Worm (Caenorhabditis elegans) whole organism, L1 larva: Measurements from ENCODE around the gene esyt-2.
A peak's percentile ranks its signal among the peaks of the same experiment; 100 is the strongest.

Experiments used
- C34B4.2 ChIP-seq: sonication (generic microtip); optimal IDR thresholded peaks from 2 replicates; lab custom pipeline; 2017; ENCODE audit warnings: mild to moderate bottlenecking, missing genetic modification characterization, missing compliant biosample characterization
- Y116A8C.19 ChIP-seq: sonication (generic microtip); optimal IDR thresholded peaks from 2 replicates; lab custom pipeline; 2016; ENCODE audit warnings: missing compliant biosample characterization, missing genetic modification characterization, borderline replicate concordance
- alr-1 ChIP-seq: fragments of 200-800 bp; sonication (Bioruptor generic); optimal IDR thresholded peaks from 2 replicates; lab custom pipeline; 2018; ENCODE audit warnings: borderline replicate concordance, mild to moderate bottlenecking, missing genetic modification characterization, missing compliant biosample characterization
- aly-2 ChIP-seq: fragments of 150-350 bp; optimal IDR thresholded peaks from 2 replicates; lab custom pipeline; 2014; ENCODE audit warnings: missing biosample characterization, missing genetic modification characterization
- ama-1 ChIP-seq: fragments of 150-350 bp; optimal IDR thresholded peaks from 2 replicates; lab custom pipeline; 2014
- blmp-1 ChIP-seq: fragments of 150-350 bp; optimal IDR thresholded peaks from 2 replicates; lab custom pipeline; 2014; ENCODE audit warnings: missing biosample characterization, missing genetic modification characterization
- ceh-63 ChIP-seq: fragments of 200-800 bp; sonication (Bioruptor generic); optimal IDR thresholded peaks from 2 replicates; lab custom pipeline; 2018; ENCODE audit warnings: mild to moderate bottlenecking, missing genetic modification characterization, missing compliant biosample characterization
- ceh-8 ChIP-seq: fragments of 200-800 bp; sonication (Bioruptor generic); optimal IDR thresholded peaks from 2 replicates; lab custom pipeline; 2018; ENCODE audit warnings: mild to moderate bottlenecking, missing genetic modification characterization, moderate library complexity, missing compliant biosample characterization
- ceh-88 ChIP-seq: fragments of 200-800 bp; sonication (Bioruptor generic); IDR thresholded peaks from 2 replicates; pipeline ENCODE4 v1.3.6; 2022; ENCODE audit warnings: missing genetic modification characterization, missing compliant biosample characterization
- ceh-90 ChIP-seq: sonication (generic microtip); optimal IDR thresholded peaks from 2 replicates; lab custom pipeline; 2016; ENCODE audit warnings: missing genetic modification characterization, missing compliant biosample characterization
- ces-1 ChIP-seq: fragments of 150-350 bp; optimal IDR thresholded peaks from 2 replicates; lab custom pipeline; 2014; ENCODE audit warnings: missing biosample characterization, missing genetic modification reagents, missing genetic modification characterization
- dsc-1 ChIP-seq: sonication (generic microtip); optimal IDR thresholded peaks from 2 replicates; lab custom pipeline; 2016; ENCODE audit warnings: mild to moderate bottlenecking, missing genetic modification characterization, missing compliant biosample characterization
- egl-13 ChIP-seq: sonication (generic microtip); optimal IDR thresholded peaks from 2 replicates; lab custom pipeline; 2016; ENCODE audit warnings: missing genotype, missing genetic modification reagents, missing genetic modification characterization, missing compliant biosample characterization
- egl-27 ChIP-seq, 2 experiments: fragments of 150-350 bp in 1 of 2; sonication (generic microtip); optimal IDR thresholded peaks; 3 replicates each; lab custom pipeline; 2017 to 2018; ENCODE audit warnings: missing biosample characterization in 2 of 2, missing genetic modification characterization in 2 of 2, missing genetic modification reagents in 2 of 2
- elt-2 ChIP-seq: sonication (generic microtip); optimal IDR thresholded peaks from 2 replicates; lab custom pipeline; 2016; ENCODE audit warnings: missing genetic modification characterization, mild to moderate bottlenecking, inconsistent platforms, missing compliant biosample characterization, missing genetic modification reagents
- elt-3 ChIP-seq, 6 experiments: fragments of 150-350 bp in 1 of 6; sonication (generic microtip); optimal IDR thresholded peaks; 2 replicates each; lab custom pipeline; 2017 to 2018; ENCODE audit warnings: missing biosample characterization in 6 of 6, missing genetic modification characterization in 6 of 6, inconsistent platforms in 1 of 6
- ets-5 ChIP-seq: fragments of 200-800 bp; sonication (Bioruptor generic); IDR thresholded peaks from 2 replicates; pipeline ENCODE4 v1.3.6; 2022; ENCODE audit warnings: missing genetic modification characterization, missing compliant biosample characterization
- fkh-8 ChIP-seq: sonication (generic microtip); optimal IDR thresholded peaks from 2 replicates; lab custom pipeline; 2016; ENCODE audit warnings: mild to moderate bottlenecking, missing genetic modification characterization, missing compliant biosample characterization
- hlh-4 ChIP-seq: sonication (generic microtip); optimal IDR thresholded peaks from 2 replicates; lab custom pipeline; 2016; ENCODE audit warnings: mild to moderate bottlenecking, missing genetic modification characterization, missing compliant biosample characterization
- hpl-2 ChIP-seq: fragments of 150-350 bp; optimal IDR thresholded peaks from 2 replicates; lab custom pipeline; 2014; ENCODE audit warnings: missing biosample characterization, missing genetic modification reagents, missing genetic modification characterization
- irx-1 ChIP-seq: sonication (generic microtip); optimal IDR thresholded peaks from 2 replicates; lab custom pipeline; 2016; ENCODE audit warnings: missing genetic modification characterization, missing compliant biosample characterization
- lin-14 ChIP-seq: fragments of 200-800 bp; sonication (Bioruptor generic); optimal IDR thresholded peaks from 2 replicates; lab custom pipeline; 2018; ENCODE audit warnings: mild to moderate bottlenecking, missing genetic modification characterization, moderate library complexity, missing compliant biosample characterization
- lin-35 ChIP-seq, 2 experiments: fragments of 150-350 bp; optimal IDR thresholded peaks; 2 replicates each; lab custom pipeline; 2014; ENCODE audit warnings: missing biosample characterization in 2 of 2, missing genetic modification characterization in 2 of 2, missing genetic modification reagents in 2 of 2
- lir-3 ChIP-seq: sonication (generic microtip); optimal IDR thresholded peaks from 2 replicates; lab custom pipeline; 2016; ENCODE audit warnings: mild to moderate bottlenecking, missing genetic modification characterization, moderate library complexity, missing compliant biosample characterization; ENCODE audit not compliant: poor library complexity
- lsy-2 ChIP-seq, 2 experiments: fragments of 150-350 bp; optimal IDR thresholded peaks; 2 replicates each; lab custom pipeline; 2014; ENCODE audit warnings: missing biosample characterization in 2 of 2, missing genetic modification characterization in 2 of 2
- mab-9 ChIP-seq: fragments of 200-800 bp; sonication (Bioruptor generic); IDR thresholded peaks from 2 replicates; pipeline ENCODE4 v1.3.6; 2022; ENCODE audit warnings: missing genetic modification reagents, missing genetic modification characterization, missing compliant biosample characterization
- nhr-12 ChIP-seq: sonication (generic microtip); optimal IDR thresholded peaks from 2 replicates; lab custom pipeline; 2017; ENCODE audit warnings: missing biosample characterization, missing genetic modification characterization
- nhr-19 ChIP-seq: fragments of 200-800 bp; sonication (Bioruptor generic); conservative IDR thresholded peaks from 2 replicates; pipeline ENCODE4 v1.3.6; 2022; ENCODE audit warnings: missing genetic modification characterization, missing compliant biosample characterization
- nhr-28 ChIP-seq: fragments of 150-350 bp; optimal IDR thresholded peaks from 2 replicates; lab custom pipeline; 2014; ENCODE audit warnings: missing biosample characterization, missing genetic modification characterization
- nhr-84 ChIP-seq: sonication (generic microtip); optimal IDR thresholded peaks from 2 replicates; lab custom pipeline; 2017; ENCODE audit warnings: missing biosample characterization, missing genetic modification characterization
- nhr-85 ChIP-seq: sonication (generic microtip); peaks from one replicate; lab custom pipeline; 2016; ENCODE audit warnings: missing genetic modification characterization, inconsistent platforms, missing compliant biosample characterization
- pag-3 ChIP-seq: sonication (generic microtip); optimal IDR thresholded peaks from 2 replicates; lab custom pipeline; 2017; ENCODE audit warnings: missing genetic modification characterization, mild to moderate bottlenecking, missing compliant biosample characterization, antibody characterized with exemption, borderline replicate concordance; ENCODE audit not compliant: insufficient read depth
- rnt-1 ChIP-seq: sonication (generic microtip); optimal IDR thresholded peaks from 2 replicates; lab custom pipeline; 2016; ENCODE audit warnings: mild to moderate bottlenecking, missing genetic modification characterization, moderate library complexity, missing compliant biosample characterization
- snpc-4 ChIP-seq: fragments of 150-350 bp; optimal IDR thresholded peaks from 2 replicates; lab custom pipeline; 2014; ENCODE audit warnings: missing biosample characterization, missing genetic modification characterization
- snu-23 ChIP-seq: sonication (generic microtip); optimal IDR thresholded peaks from 2 replicates; lab custom pipeline; 2016; ENCODE audit warnings: missing genetic modification characterization, missing compliant biosample characterization
- sptf-1 ChIP-seq: fragments of 150-350 bp; optimal IDR thresholded peaks from 2 replicates; lab custom pipeline; 2014; ENCODE audit warnings: missing biosample characterization, missing genetic modification characterization
- sup-37 ChIP-seq: fragments of 200-800 bp; sonication (Bioruptor generic); optimal IDR thresholded peaks from 2 replicates; lab custom pipeline; 2018; ENCODE audit warnings: mild to moderate bottlenecking, missing genetic modification characterization, missing compliant biosample characterization
- unc-130 ChIP-seq: fragments of 150-350 bp; optimal IDR thresholded peaks from 2 replicates; lab custom pipeline; 2017; ENCODE audit warnings: missing biosample characterization, missing genetic modification characterization, inconsistent platforms
- unc-30 ChIP-seq: sonication (generic microtip); optimal IDR thresholded peaks from 2 replicates; lab custom pipeline; 2017; ENCODE audit warnings: missing biosample characterization, missing genetic modification characterization
- vab-15 ChIP-seq: sonication (generic microtip); optimal IDR thresholded peaks from 2 replicates; lab custom pipeline; 2017; ENCODE audit warnings: missing genotype, mild to moderate bottlenecking, missing genetic modification characterization, missing compliant biosample characterization
- xbp-1 ChIP-seq: sonication (generic microtip); optimal IDR thresholded peaks from 2 replicates; lab custom pipeline; 2016; ENCODE audit warnings: missing genetic modification characterization, missing compliant biosample characterization
- zag-1 ChIP-seq: fragments of 150-350 bp; optimal IDR thresholded peaks from 2 replicates; lab custom pipeline; 2014; ENCODE audit warnings: missing biosample characterization, missing genetic modification characterization
- ztf-11 ChIP-seq, 2 experiments: sonication (generic microtip); optimal IDR thresholded peaks; 2 replicates each; lab custom pipeline; 2016 to 2017; ENCODE audit warnings: missing genetic modification characterization in 2 of 2, missing biosample characterization in 1 of 2, missing compliant biosample characterization in 1 of 2

Gene esyt-2

ce11 chrIII:6210215-6210822 is 20.5 kb downstream of the esyt-2 start:
- TF ChIP-seq ceh-63 = no peak
- peak; percentile 46 for TF ChIP-seq snpc-4

- TF ChIP-seq egl-27 (tag; optimal IDR thresholded peaks at IDR 0.05; lab: Kevin White, UChicago) = no peak
These were observed 21.8 kb downstream of the esyt-2 start, which contains the start of gene C23G10.1 for ce11 chrIII:6208984-6209383. Gene C23G10.1 (plus strand): TSS chrIII:6209284.

- TF ChIP-seq nhr-12 (no peak), snpc-4 (no peak), elt-3 (tag; optimal IDR thresholded peaks at IDR 0.05; lab: Kevin White, UChicago) (peak in 1 of 6 experiments; percentile 58), ceh-90 (tag; lab: Kevin White, UChicago) (no peak), lsy-2 (tag; optimal IDR thresholded peaks at IDR 0.05; lab: Kevin White, UChicago) (peak in 1 of 2 experiments; percentile 36), blmp-1 (tag; lab: Kevin White, UChicago) (peak; percentile 14), elt-2 (tag; lab: Kevin White, UChicago) (no peak)
These were observed 22.9 kb downstream of the esyt-2 start, which contains the start of gene C23G10.2 for ce11 chrIII:6207881-6208280. Gene C23G10.2 (plus strand): TSS chrIII:6208064.

ce11 chrIII:6207046-6207445 is 23.7 kb downstream of the esyt-2 start:
- TF ChIP-seq zag-1 = no peak
- no peak for TF ChIP-seq aly-2
- no peak for TF ChIP-seq pag-3
- TF ChIP-seq lir-3 (tag; lab: Kevin White, UChicago) = no peak
- no peak for TF ChIP-seq hlh-4 (tag; lab: Kevin White, UChicago)
- no peak for TF ChIP-seq egl-13 (tag; lab: Kevin White, UChicago)
- TF ChIP-seq unc-30 (tag; lab: Kevin White, UChicago) = no peak
- no peak for TF ChIP-seq fkh-8
- no peak for TF ChIP-seq snu-23
- TF ChIP-seq irx-1 = no peak
- TF ChIP-seq nhr-28 (tag; lab: Kevin White, UChicago) = no peak
- no peak for TF ChIP-seq mab-9 (GFP tag; lab: Robert Waterston, UW)
- TF ChIP-seq hpl-2 = no peak

ce11 chrIII:6206161-6206853 is 24.5 kb downstream of the esyt-2 start, which contains the start of the genes sna-3 and rps-3:
Gene sna-3 (minus strand): TSS chrIII:6206211.
Gene rps-3 (plus strand): TSS chrIII:6206803.
- TF ChIP-seq ces-1 = no peak
- TF ChIP-seq unc-130 (tag; lab: Kevin White, UChicago) = peak; percentile 79
- no peak for TF ChIP-seq C34B4.2 (tag; lab: Kevin White, UChicago)
- TF ChIP-seq ama-1 = no peak
- peak; percentile 44 for TF ChIP-seq dsc-1 (tag; lab: Kevin White, UChicago)
- no peak for TF ChIP-seq egl-13 (tag; lab: Kevin White, UChicago)
- TF ChIP-seq ceh-8 = peak; percentile 31
- no peak for TF ChIP-seq elt-2 (tag; lab: Kevin White, UChicago)
- peak; percentile 75 for TF ChIP-seq nhr-85
- TF ChIP-seq pag-3 = no peak
- TF ChIP-seq sptf-1 (tag; lab: Kevin White, UChicago) = no peak
- TF ChIP-seq alr-1 = no peak
- peak; percentile 74 for TF ChIP-seq xbp-1 (tag; lab: Kevin White, UChicago)
- TF ChIP-seq rnt-1 (tag; lab: Kevin White, UChicago) = peak; percentile 85
- peak in 1 of 2 experiments; percentile 41 for TF ChIP-seq ztf-11 (tag; optimal IDR thresholded peaks at IDR 0.05; lab: Kevin White, UChicago)
- peak; percentile 84 to 93 for TF ChIP-seq lsy-2 (tag; optimal IDR thresholded peaks at IDR 0.05; lab: Kevin White, UChicago)
- TF ChIP-seq ceh-88 (GFP tag; lab: Robert Waterston, UW) = no peak
- TF ChIP-seq vab-15 (tag; lab: Kevin White, UChicago) = peak; percentile 44
- TF ChIP-seq nhr-19 (GFP tag; lab: Robert Waterston, UW) = peak; percentile 76
- no peak for TF ChIP-seq egl-27 (tag; optimal IDR thresholded peaks at IDR 0.05; lab: Kevin White, UChicago)
- TF ChIP-seq lin-14 (GFP tag; lab: Kevin White, UChicago) = peak; percentile 70
- TF ChIP-seq ceh-90 (tag; lab: Kevin White, UChicago) = no peak
- TF ChIP-seq lin-35 (GFP tag; optimal IDR thresholded peaks at IDR 0.05; lab: Kevin White, UChicago) = peak; percentile 81 to 89
- TF ChIP-seq aly-2 = peak; percentile 29
- TF ChIP-seq Y116A8C.19 (tag; lab: Kevin White, UChicago) = no peak
- TF ChIP-seq nhr-84 = no peak
- TF ChIP-seq sup-37 (GFP tag; lab: Kevin White, UChicago) = no peak
- no peak for TF ChIP-seq ets-5 (GFP tag; lab: Robert Waterston, UW)
